Fruit fly (Drosophila melanogaster) whole organism, embryonic: ENCODE results near the gene CG7377.

Source experiments
- Ada2b ChIP-seq: fragments of 200-800 bp; sonication (Bioruptor generic); IDR thresholded peaks from 2 replicates; pipeline ENCODE4 v1.3.6; 2022; ENCODE audit warnings: missing biosample characterization, missing genetic modification characterization
- Asciz ChIP-seq: fragments of 200-800 bp; sonication (Bioruptor generic); optimal IDR thresholded peaks from 2 replicates; lab custom pipeline; 2017; ENCODE audit warnings: missing biosample characterization, mild to moderate bottlenecking, missing genetic modification characterization, missing genetic modification reagents
- CG12942 ChIP-seq: fragments of 200-800 bp; sonication (Bioruptor generic); optimal IDR thresholded peaks from 3 replicates; lab custom pipeline; 2016; ENCODE audit warnings: missing biosample characterization, missing genetic modification characterization
- CG14050 ChIP-seq: fragments of 200-800 bp; sonication (Bioruptor generic); IDR thresholded peaks from 3 replicates; pipeline ENCODE4 v1.3.6; 2022; ENCODE audit warnings: missing biosample characterization, missing genetic modification characterization
- CG1832 ChIP-seq: fragments of 200-800 bp; sonication (Bioruptor generic); optimal IDR thresholded peaks from 2 replicates; lab custom pipeline; 2017; ENCODE audit warnings: missing biosample characterization, mild to moderate bottlenecking, missing genetic modification characterization, inconsistent platforms
- CG2678 ChIP-seq: fragments of 200-800 bp; sonication (Bioruptor generic); optimal IDR thresholded peaks from 3 replicates; lab custom pipeline; 2019; ENCODE audit warnings: missing biosample characterization, mild to moderate bottlenecking, missing genetic modification characterization, moderate library complexity
- CG31365 ChIP-seq: fragments of 200-800 bp; sonication (Bioruptor generic); optimal IDR thresholded peaks from 2 replicates; lab custom pipeline; 2018; ENCODE audit warnings: missing biosample characterization, mild to moderate bottlenecking, missing genetic modification characterization
- CG3163 ChIP-seq: fragments of 200-800 bp; sonication (Bioruptor generic); optimal IDR thresholded peaks from 3 replicates; lab custom pipeline; 2016; ENCODE audit warnings: missing biosample characterization, missing genetic modification characterization
- CG32532 ChIP-seq: fragments of 200-800 bp; sonication (Bioruptor generic); IDR thresholded peaks from 2 replicates; pipeline ENCODE4 v1.3.6; 2022; ENCODE audit warnings: missing biosample characterization, missing genetic modification characterization
- CG34422 ChIP-seq: fragments of 200-800 bp; sonication (Bioruptor generic); IDR thresholded peaks from 3 replicates; pipeline ENCODE4 v1.3.6; 2022; ENCODE audit warnings: missing biosample characterization, missing genetic modification characterization
- CG4707 ChIP-seq: fragments of 200-800 bp; sonication (Bioruptor generic); optimal IDR thresholded peaks from 2 replicates; lab custom pipeline; 2018; ENCODE audit warnings: missing biosample characterization, mild to moderate bottlenecking, missing genetic modification characterization, moderate library complexity
- CG6765 ChIP-seq: fragments of 200-800 bp; sonication (Bioruptor generic); optimal IDR thresholded peaks from 3 replicates; lab custom pipeline; 2017; ENCODE audit warnings: missing biosample characterization, mild to moderate bottlenecking, missing genetic modification characterization
- CG8089 ChIP-seq: fragments of 200-800 bp; sonication (Bioruptor generic); optimal IDR thresholded peaks from 3 replicates; lab custom pipeline; 2016; ENCODE audit warnings: missing biosample characterization, missing genetic modification characterization
- Deaf1 ChIP-seq: fragments of 200-800 bp; optimal IDR thresholded peaks from 3 replicates; lab custom pipeline; 2019; ENCODE audit warnings: missing biosample characterization, mild to moderate bottlenecking, missing genetic modification characterization, moderate library complexity
- Dek ChIP-seq: fragments of 200-800 bp; sonication (Bioruptor generic); optimal IDR thresholded peaks from 3 replicates; lab custom pipeline; 2019; ENCODE audit warnings: missing biosample characterization, mild to moderate bottlenecking, missing genetic modification characterization, moderate library complexity
- Ets65A ChIP-seq: fragments of 200-800 bp; sonication (Bioruptor generic); peaks from one replicate; lab custom pipeline; 2016; ENCODE audit warnings: missing biosample characterization, missing genetic modification characterization
- HLHmδ ChIP-seq: fragments of 200-800 bp; sonication (Bioruptor generic); optimal IDR thresholded peaks from 2 replicates; lab custom pipeline; 2018; ENCODE audit warnings: missing biosample characterization, mild to moderate bottlenecking, missing genetic modification characterization, moderate library complexity
- Meics ChIP-seq: fragments of 200-800 bp; sonication (Bioruptor generic); optimal IDR thresholded peaks from 2 replicates; lab custom pipeline; 2017; ENCODE audit warnings: missing biosample characterization, mild to moderate bottlenecking, missing genetic modification characterization
- Mrtf ChIP-seq: fragments of 200-800 bp; sonication (Bioruptor generic); IDR thresholded peaks from 3 replicates; pipeline ENCODE4 v1.3.6; 2022; ENCODE audit warnings: missing biosample characterization, missing genetic modification characterization
- Tbp ChIP-seq: fragments of >200 bp; optimal IDR thresholded peaks from 2 replicates; lab custom pipeline; 2018; ENCODE audit warnings: missing biosample characterization, missing genetic modification characterization
- Trl ChIP-seq, 3 experiments: fragments of >200 bp in 2 of 3; fragments of 200-800 bp in 1 of 3; sonication (Bioruptor generic) in 1 of 3; optimal IDR thresholded peaks; 2 replicates in 1 of 3; 3 replicates in 2 of 3; lab custom pipeline; 2016 to 2017; ENCODE audit warnings: missing biosample characterization in 1 of 3, missing genetic modification characterization in 1 of 3
- Vsx1 ChIP-seq: fragments of 200-800 bp; sonication (Bioruptor generic); optimal IDR thresholded peaks from 2 replicates; lab custom pipeline; 2017; ENCODE audit warnings: missing biosample characterization, mild to moderate bottlenecking, missing genetic modification characterization, missing genetic modification reagents
- Xrp1 ChIP-seq: fragments of 200-800 bp; sonication (Bioruptor generic); IDR thresholded peaks from 2 replicates; pipeline ENCODE4 v1.3.6; 2022; ENCODE audit warnings: missing biosample characterization, missing genetic modification characterization
- ab ChIP-seq: fragments of 200-800 bp; sonication (Bioruptor generic); optimal IDR thresholded peaks from 2 replicates; lab custom pipeline; 2016; ENCODE audit warnings: missing biosample characterization, missing genetic modification characterization
- abd-A ChIP-seq: fragments of 200-800 bp; sonication (Bioruptor generic); optimal IDR thresholded peaks from 3 replicates; lab custom pipeline; 2019; ENCODE audit warnings: missing biosample characterization, mild to moderate bottlenecking, missing genetic modification characterization, moderate library complexity
- bcd ChIP-seq: fragments of 200-800 bp; sonication (Bioruptor generic); optimal IDR thresholded peaks from 2 replicates; lab custom pipeline; 2017; ENCODE audit warnings: missing biosample characterization, mild to moderate bottlenecking, missing genetic modification characterization
- br ChIP-seq: fragments of >200 bp; optimal IDR thresholded peaks from 2 replicates; lab custom pipeline; 2017
- cg ChIP-seq: fragments of 200-800 bp; sonication (Bioruptor generic); optimal IDR thresholded peaks from 3 replicates; lab custom pipeline; 2019; ENCODE audit warnings: missing biosample characterization, mild to moderate bottlenecking, missing genetic modification characterization, moderate library complexity
- chinmo ChIP-seq: fragments of 200-800 bp; sonication (Bioruptor generic); IDR thresholded peaks from 4 replicates; pipeline ENCODE4 v1.3.6; 2022; ENCODE audit warnings: missing biosample characterization, missing genetic modification characterization; ENCODE audit not compliant: partially characterized antibody
- corto ChIP-seq: fragments of 200-800 bp; sonication (Bioruptor generic); optimal IDR thresholded peaks from 2 replicates; lab custom pipeline; 2016; ENCODE audit warnings: missing biosample characterization, mild to moderate bottlenecking, missing genetic modification characterization, moderate library complexity
- croc ChIP-seq: fragments of 200-800 bp; sonication (Bioruptor generic); conservative IDR thresholded peaks from 3 replicates; pipeline ENCODE4 v1.3.6; 2022; ENCODE audit warnings: missing biosample characterization, missing genetic modification characterization
- crol ChIP-seq: fragments of 200-800 bp; sonication (Bioruptor generic); IDR thresholded peaks from 2 replicates; pipeline ENCODE4 v1.3.6; 2022; ENCODE audit warnings: missing biosample characterization, missing genetic modification characterization
- crp ChIP-seq, 2 experiments: fragments of 200-800 bp; sonication (Bioruptor generic); optimal IDR thresholded peaks; 2 replicates in 1 of 2; 3 replicates in 1 of 2; lab custom pipeline; 2017; ENCODE audit warnings: missing biosample characterization in 2 of 2, missing genetic modification characterization in 2 of 2, mild to moderate bottlenecking in 1 of 2, moderate library complexity in 1 of 2
- eyg ChIP-seq: fragments of 200-800 bp; sonication (Bioruptor generic); optimal IDR thresholded peaks from 3 replicates; lab custom pipeline; 2016; ENCODE audit warnings: missing biosample characterization, missing genetic modification characterization
- fd96Cb ChIP-seq: fragments of 200-800 bp; sonication (Bioruptor generic); optimal IDR thresholded peaks from 2 replicates; lab custom pipeline; 2018; ENCODE audit warnings: missing biosample characterization, mild to moderate bottlenecking, missing genetic modification characterization, moderate library complexity
- ftz-f1 ChIP-seq: fragments of 200-800 bp; sonication (Bioruptor generic); optimal IDR thresholded peaks from 2 replicates; lab custom pipeline; 2016; ENCODE audit warnings: missing biosample characterization, missing genetic modification characterization
- grn ChIP-seq: fragments of 200-800 bp; sonication (Bioruptor generic); optimal IDR thresholded peaks from 3 replicates; lab custom pipeline; 2017; ENCODE audit warnings: missing biosample characterization, missing genetic modification characterization
- hb ChIP-seq: fragments of 200-800 bp; sonication (Bioruptor generic); IDR thresholded peaks from 3 replicates; pipeline ENCODE4 v1.3.6; 2022; ENCODE audit warnings: missing biosample characterization, missing genetic modification characterization; ENCODE audit not compliant: partially characterized antibody
- mld ChIP-seq: fragments of 200-800 bp; sonication (Bioruptor generic); IDR thresholded peaks from 3 replicates; pipeline ENCODE4 v1.3.6; 2022; ENCODE audit warnings: missing biosample characterization, missing genetic modification characterization; ENCODE audit not compliant: partially characterized antibody
- pfk ChIP-seq: fragments of 200-800 bp; sonication (Bioruptor generic); optimal IDR thresholded peaks from 2 replicates; lab custom pipeline; 2018; ENCODE audit warnings: missing biosample characterization, mild to moderate bottlenecking, missing genetic modification characterization, moderate library complexity
- phol ChIP-seq: fragments of 200-800 bp; sonication (Bioruptor generic); optimal IDR thresholded peaks from 3 replicates; lab custom pipeline; 2018; ENCODE audit warnings: missing biosample characterization, mild to moderate bottlenecking, missing genetic modification characterization, moderate library complexity
- ro ChIP-seq: fragments of 200-800 bp; sonication (Bioruptor generic); IDR thresholded peaks from 2 replicates; pipeline ENCODE4 v1.3.6; 2022; ENCODE audit warnings: missing biosample characterization, missing genetic modification characterization
- sens ChIP-seq: fragments of 200-800 bp; sonication (Bioruptor generic); peaks from one replicate; lab custom pipeline; 2016; ENCODE audit warnings: missing biosample characterization, missing genetic modification characterization
- sens-2 ChIP-seq: fragments of 200-800 bp; sonication (Bioruptor generic); IDR thresholded peaks from 2 replicates; pipeline ENCODE4 v1.3.6; 2022; ENCODE audit warnings: missing biosample characterization, missing genetic modification characterization
- sima ChIP-seq: fragments of 200-800 bp; sonication (Bioruptor generic); optimal IDR thresholded peaks from 2 replicates; lab custom pipeline; 2016; ENCODE audit warnings: missing biosample characterization, missing genetic modification characterization

The CG7377 gene

dm6 chr3L:11593778-11594177 lies 4.3 kb downstream of the CG7377 start:
- TF ChIP-seq crp (GFP tag; optimal IDR thresholded peaks at IDR 0.05; lab: Kevin White, UChicago) (no peak), pfk (no peak), mld (GFP tag; lab: Robert Waterston, UW) (no peak), CG2678 (tag; lab: Kevin White, UChicago) (no peak), Tbp (no peak), fd96Cb (tag; lab: Kevin White, UChicago) (no peak), phol (tag; lab: Kevin White, UChicago) (no peak), Xrp1 (no peak), CG32532 (GFP tag; lab: Robert Waterston, UW) (no peak), ab (GFP tag; lab: Kevin White, UChicago) (no peak), Ada2b (GFP tag; lab: Robert Waterston, UW) (no peak), cg (GFP tag; lab: Kevin White, UChicago) (no peak), Vsx1 (GFP tag; lab: Kevin White, UChicago) (no peak), CG12942 (GFP tag; lab: Kevin White, UChicago) (no peak), ro (no peak), eyg (GFP tag; lab: Kevin White, UChicago) (no peak), HLHmδ (no peak), ftz-f1 (GFP tag; lab: Kevin White, UChicago) (no peak), Dek (tag; lab: Kevin White, UChicago) (no peak)

- peak; percentile 58; the same call in 1 of the 4 replicates for TF ChIP-seq chinmo (GFP tag; lab: Robert Waterston, UW)
- TF ChIP-seq CG1832: no peak
- TF ChIP-seq Deaf1: peak; percentile 96
- peak; percentile 41; the same call in 1 of the 3 replicates for TF ChIP-seq CG34422 (GFP tag; lab: Robert Waterston, UW)
- peak; percentile 43 for TF ChIP-seq Ets65A
- TF ChIP-seq CG6765: no peak
- peak; percentile 47 for TF ChIP-seq abd-A (tag; lab: Kevin White, UChicago)
- no peak for TF ChIP-seq sens-2 (GFP tag; lab: Robert Waterston, UW)
- no peak for TF ChIP-seq corto
- TF ChIP-seq hb (GFP tag; lab: Robert Waterston, UW): peak; percentile 34; the same call in 1 of the 3 replicates
- no peak for TF ChIP-seq sima (GFP tag; lab: Kevin White, UChicago)
- TF ChIP-seq Meics: peak; percentile 79
- TF ChIP-seq CG8089 (GFP tag; lab: Kevin White, UChicago): no peak
- TF ChIP-seq br (lab: Kevin White, UChicago): no peak
- peak; percentile 30 for TF ChIP-seq cg (GFP tag; lab: Kevin White, UChicago)
- no peak for TF ChIP-seq croc (GFP tag; lab: Robert Waterston, UW)
- TF ChIP-seq CG31365 (tag; lab: Kevin White, UChicago): no peak
- TF ChIP-seq sens (GFP tag; lab: Kevin White, UChicago): peak; percentile 24
- TF ChIP-seq crol (GFP tag; lab: Robert Waterston, UW): peak; percentile 83
- TF ChIP-seq CG14050 (GFP tag; lab: Robert Waterston, UW): no peak
- TF ChIP-seq grn (GFP tag; lab: Kevin White, UChicago): no peak
- TF ChIP-seq CG3163 (GFP tag; lab: Kevin White, UChicago): peak; percentile 19
- TF ChIP-seq Trl (optimal IDR thresholded peaks at IDR 0.05; lab: Kevin White, UChicago): peak; percentile 36 to 71
- no peak for TF ChIP-seq Trl (GFP tag; optimal IDR thresholded peaks at IDR 0.05; lab: Kevin White, UChicago)
- TF ChIP-seq Mrtf (GFP tag; lab: Robert Waterston, UW): no peak
- TF ChIP-seq CG4707 (GFP tag; lab: Kevin White, UChicago): no peak
- no peak for TF ChIP-seq Asciz (GFP tag; lab: Kevin White, UChicago)
- no peak for TF ChIP-seq bcd (GFP tag; lab: Kevin White, UChicago)
- TF ChIP-seq, all 482 proteins: peak for 12
Measured at dm6 chr3L:11596585-11597252, 7.2 kb downstream of the CG7377 start, which contains the start of gene CG7368. Gene CG7368, plus strand, starts transcription at chr3L:11597202.
